Worm (Caenorhabditis elegans) whole organism, L4 larva: ENCODE data around the gene Y51A2B.6.
A peak's percentile ranks its signal among the peaks of the same experiment; 100 is the strongest.

Source experiments
- F10B5.3 ChIP-seq: sonication (generic microtip); optimal IDR thresholded peaks from 2 replicates; lab custom pipeline; 2016; ENCODE audit warnings: mild to moderate bottlenecking, missing genetic modification characterization, missing compliant biosample characterization
- F26F4.8 ChIP-seq: fragments of 200-800 bp; sonication (Bioruptor generic); conservative IDR thresholded peaks from 2 replicates; pipeline ENCODE4 v1.3.6; 2022; ENCODE audit warnings: missing genetic modification characterization, missing compliant biosample characterization
- F37D6.2 ChIP-seq: sonication (generic microtip); optimal IDR thresholded peaks from 2 replicates; lab custom pipeline; 2016; ENCODE audit warnings: mild to moderate bottlenecking, missing genetic modification characterization, missing compliant biosample characterization
- F49E8.2 ChIP-seq: sonication (generic microtip); optimal IDR thresholded peaks from 2 replicates; lab custom pipeline; 2016; ENCODE audit warnings: missing compliant biosample characterization, mild to moderate bottlenecking, missing genetic modification characterization, borderline replicate concordance
- Y105C5A.15 ChIP-seq: fragments of 200-800 bp; sonication (Bioruptor generic); IDR thresholded peaks from 2 replicates; pipeline ENCODE4 v1.3.6; 2022; ENCODE audit warnings: missing genetic modification characterization, missing compliant biosample characterization
- Y48G9A.11 ChIP-seq: fragments of 200-800 bp; sonication (Bioruptor generic); IDR thresholded peaks from 2 replicates; pipeline ENCODE4 v1.3.6; 2022; ENCODE audit warnings: missing genetic modification reagents, missing genetic modification characterization, missing compliant biosample characterization
- Y5F2A.4 ChIP-seq: fragments of 200-800 bp; sonication (Bioruptor generic); optimal IDR thresholded peaks from 2 replicates; lab custom pipeline; 2018; ENCODE audit warnings: mild to moderate bottlenecking, missing genetic modification characterization, missing compliant biosample characterization
- ZK337.2 ChIP-seq: fragments of 200-800 bp; sonication (Bioruptor generic); IDR thresholded peaks from 2 replicates; pipeline ENCODE4 v1.3.6; 2022; ENCODE audit warnings: missing genetic modification reagents, missing genetic modification characterization, missing compliant biosample characterization
- aha-1 ChIP-seq: fragments of 150-350 bp; peaks from one replicate; lab custom pipeline; 2014; ENCODE audit warnings: missing biosample characterization, missing genetic modification characterization
- aly-2 ChIP-seq: sonication (generic microtip); optimal IDR thresholded peaks from 2 replicates; lab custom pipeline; 2018; ENCODE audit warnings: missing biosample characterization, missing genetic modification characterization
- arid-1 ChIP-seq: fragments of 200-800 bp; sonication (Bioruptor generic); conservative IDR thresholded peaks from 2 replicates; pipeline ENCODE4 v1.3.6; 2022; ENCODE audit warnings: missing genetic modification reagents, missing genetic modification characterization, missing compliant biosample characterization
- ceh-20 ChIP-seq: fragments of 200-800 bp; sonication (Bioruptor generic); IDR thresholded peaks from 2 replicates; pipeline ENCODE4 v1.3.6; 2022; ENCODE audit warnings: missing genetic modification reagents, missing genetic modification characterization, missing compliant biosample characterization
- ceh-44 ChIP-seq: fragments of 200-800 bp; sonication (Bioruptor generic); IDR thresholded peaks from 2 replicates; pipeline ENCODE4 v1.3.6; 2022; ENCODE audit warnings: missing genetic modification reagents, missing genetic modification characterization, missing compliant biosample characterization
- daf-16 ChIP-seq, 3 experiments: sonication (generic microtip); optimal IDR thresholded peaks; 2 replicates each; lab custom pipeline; 2016 to 2017; ENCODE audit warnings: missing genetic modification characterization in 3 of 3, missing genetic modification reagents in 3 of 3, mild to moderate bottlenecking in 2 of 3, missing compliant biosample characterization in 2 of 3, missing biosample characterization in 1 of 3, moderate library complexity in 1 of 3
- daf-19 ChIP-seq: fragments of 200-800 bp; sonication (Bioruptor generic); conservative IDR thresholded peaks from 2 replicates; pipeline ENCODE4 v1.3.6; 2022; ENCODE audit warnings: missing genetic modification characterization, missing compliant biosample characterization
- dmd-8 ChIP-seq: fragments of 200-800 bp; sonication (Bioruptor generic); IDR thresholded peaks from 2 replicates; pipeline ENCODE4 v1.3.6; 2022; ENCODE audit warnings: missing genetic modification characterization, missing compliant biosample characterization
- dmd-9 ChIP-seq: fragments of 200-800 bp; sonication (Bioruptor generic); IDR thresholded peaks from 2 replicates; pipeline ENCODE4 v1.3.6; 2022; ENCODE audit warnings: missing genetic modification reagents, missing genetic modification characterization, missing compliant biosample characterization
- dpl-1 ChIP-seq: fragments of 150-350 bp; optimal IDR thresholded peaks from 2 replicates; lab custom pipeline; 2014; ENCODE audit warnings: missing biosample characterization, missing genetic modification reagents, missing genetic modification characterization
- duxl-1 ChIP-seq: sonication (generic microtip); optimal IDR thresholded peaks from 2 replicates; lab custom pipeline; 2016; ENCODE audit warnings: mild to moderate bottlenecking, missing genetic modification characterization, moderate library complexity, missing compliant biosample characterization; ENCODE audit not compliant: poor library complexity
- dve-1 ChIP-seq: sonication (generic microtip); optimal IDR thresholded peaks from 2 replicates; lab custom pipeline; 2017; ENCODE audit warnings: antibody characterized with exemption, mild to moderate bottlenecking, missing genetic modification characterization, missing compliant biosample characterization; ENCODE audit not compliant: insufficient read depth
- egl-43 ChIP-seq: fragments of 200-800 bp; sonication (Bioruptor generic); IDR thresholded peaks from 2 replicates; pipeline ENCODE4 v1.3.6; 2022; ENCODE audit warnings: missing genetic modification reagents, missing genetic modification characterization, missing compliant biosample characterization
- hlh-11 ChIP-seq: fragments of 200-800 bp; sonication (Bioruptor generic); optimal IDR thresholded peaks from 2 replicates; lab custom pipeline; 2018; ENCODE audit warnings: mild to moderate bottlenecking, missing genetic modification characterization, missing compliant biosample characterization
- hmg-1.1 ChIP-seq: fragments of 200-800 bp; sonication (Bioruptor generic); IDR thresholded peaks from 2 replicates; pipeline ENCODE4 v1.3.6; 2022; ENCODE audit warnings: missing genetic modification reagents, missing genetic modification characterization, missing compliant biosample characterization
- lim-7 ChIP-seq: fragments of 200-800 bp; sonication (Bioruptor generic); IDR thresholded peaks from 2 replicates; pipeline ENCODE4 v1.3.6; 2022; ENCODE audit warnings: missing genetic modification characterization, missing compliant biosample characterization
- lin-1 ChIP-seq: fragments of 200-800 bp; sonication (Bioruptor generic); IDR thresholded peaks from 2 replicates; pipeline ENCODE4 v1.3.6; 2022; ENCODE audit warnings: missing genetic modification reagents, missing genetic modification characterization, missing compliant biosample characterization
- lin-39 ChIP-seq: fragments of 150-350 bp; optimal IDR thresholded peaks from 2 replicates; lab custom pipeline; 2014; ENCODE audit warnings: missing biosample characterization, missing genetic modification reagents, missing genetic modification characterization
- lsy-2 ChIP-seq, 2 experiments: fragments of 150-350 bp in 1 of 2; sonication (generic microtip) in 1 of 2; optimal IDR thresholded peaks; 2 replicates each; lab custom pipeline; 2014 to 2017; ENCODE audit warnings: missing biosample characterization in 2 of 2, missing genetic modification characterization in 2 of 2
- madf-5 ChIP-seq, 2 experiments: fragments of 200-800 bp; sonication (Bioruptor generic); IDR thresholded peaks; 2 replicates each; pipeline ENCODE4 v1.3.6; 2022; ENCODE audit warnings: missing compliant biosample characterization in 2 of 2, missing genetic modification characterization in 2 of 2
- nhr-10 ChIP-seq: fragments of 150-350 bp; optimal IDR thresholded peaks from 2 replicates; lab custom pipeline; 2014; ENCODE audit warnings: missing biosample characterization, missing genetic modification characterization
- nhr-11 ChIP-seq: fragments of 150-350 bp; optimal IDR thresholded peaks from 2 replicates; lab custom pipeline; 2014; ENCODE audit warnings: missing biosample characterization, missing genetic modification characterization
- nhr-25 ChIP-seq: sonication (generic microtip); optimal IDR thresholded peaks from 2 replicates; lab custom pipeline; 2017; ENCODE audit warnings: missing genetic modification characterization, mild to moderate bottlenecking, missing compliant biosample characterization, antibody characterized with exemption, moderate library complexity, borderline replicate concordance; ENCODE audit not compliant: insufficient read depth
- nhr-28 ChIP-seq: fragments of 150-350 bp; optimal IDR thresholded peaks from 2 replicates; lab custom pipeline; 2014; ENCODE audit warnings: missing biosample characterization, missing genetic modification characterization
- nhr-41 ChIP-seq: fragments of 200-800 bp; sonication (Bioruptor generic); IDR thresholded peaks from 2 replicates; pipeline ENCODE4 v1.3.6; 2022; ENCODE audit warnings: missing genetic modification reagents, missing genetic modification characterization, missing compliant biosample characterization
- nhr-42 ChIP-seq: fragments of 200-800 bp; sonication (Bioruptor generic); IDR thresholded peaks from 2 replicates; pipeline ENCODE4 v1.3.6; 2022; ENCODE audit warnings: missing genetic modification characterization, missing compliant biosample characterization
- nhr-76 ChIP-seq: fragments of 150-350 bp; optimal IDR thresholded peaks from 2 replicates; lab custom pipeline; 2014; ENCODE audit warnings: missing biosample characterization, missing genetic modification characterization
- nhr-77 ChIP-seq: fragments of 150-350 bp; optimal IDR thresholded peaks from 2 replicates; lab custom pipeline; 2014; ENCODE audit warnings: missing biosample characterization, missing genetic modification characterization
- php-3 ChIP-seq: fragments of 200-800 bp; sonication (Bioruptor generic); IDR thresholded peaks from 2 replicates; pipeline ENCODE4 v1.3.6; 2022; ENCODE audit warnings: missing genetic modification reagents, missing genetic modification characterization, missing compliant biosample characterization
- rbr-2 ChIP-seq: sonication (generic microtip); optimal IDR thresholded peaks from 2 replicates; lab custom pipeline; 2016; ENCODE audit warnings: missing genotype, missing genetic modification characterization, missing compliant biosample characterization
- set-16 ChIP-seq: fragments of 200-800 bp; sonication (Bioruptor generic); IDR thresholded peaks from 2 replicates; pipeline ENCODE4 v1.3.6; 2022; ENCODE audit warnings: missing genetic modification reagents, missing genetic modification characterization, missing compliant biosample characterization
- snpc-1.2 ChIP-seq: fragments of 200-800 bp; sonication (Bioruptor generic); IDR thresholded peaks from 2 replicates; pipeline ENCODE4 v1.3.6; 2022; ENCODE audit warnings: missing genetic modification reagents, missing genetic modification characterization, missing compliant biosample characterization
- tra-1 ChIP-seq: fragments of 200-800 bp; sonication (Bioruptor generic); IDR thresholded peaks from 2 replicates; pipeline ENCODE4 v1.3.6; 2022; ENCODE audit warnings: missing genetic modification reagents, missing genetic modification characterization, missing compliant biosample characterization
- unc-130 ChIP-seq: sonication (generic microtip); optimal IDR thresholded peaks from 2 replicates; lab custom pipeline; 2016; ENCODE audit warnings: missing genetic modification reagents, missing genetic modification characterization, missing compliant biosample characterization
- vab-7 ChIP-seq: fragments of 200-800 bp; sonication (Bioruptor generic); IDR thresholded peaks from 2 replicates; pipeline ENCODE4 v1.3.6; 2022; ENCODE audit warnings: missing genetic modification reagents, missing genetic modification characterization, missing compliant biosample characterization
- zag-1 ChIP-seq: fragments of 150-350 bp; optimal IDR thresholded peaks from 2 replicates; lab custom pipeline; 2014; ENCODE audit warnings: missing biosample characterization, missing genetic modification characterization
- zfp-2 ChIP-seq: sonication (generic microtip); optimal IDR thresholded peaks from 2 replicates; lab custom pipeline; 2016; ENCODE audit warnings: mild to moderate bottlenecking, missing genetic modification characterization, missing compliant biosample characterization
- zfp-3 ChIP-seq: fragments of 200-800 bp; sonication (Bioruptor generic); conservative IDR thresholded peaks from 2 replicates; pipeline ENCODE4 v1.3.6; 2022; ENCODE audit warnings: missing genetic modification reagents, missing genetic modification characterization, missing compliant biosample characterization
- zip-11 ChIP-seq: fragments of 200-800 bp; sonication (Bioruptor generic); IDR thresholded peaks from 2 replicates; pipeline ENCODE4 v1.3.6; 2022; ENCODE audit warnings: missing genetic modification characterization, missing compliant biosample characterization
- ztf-7 ChIP-seq: fragments of 150-350 bp; optimal IDR thresholded peaks from 2 replicates; lab custom pipeline; 2014; ENCODE audit warnings: missing biosample characterization, missing genetic modification characterization

Gene Y51A2B.6

DNA sequence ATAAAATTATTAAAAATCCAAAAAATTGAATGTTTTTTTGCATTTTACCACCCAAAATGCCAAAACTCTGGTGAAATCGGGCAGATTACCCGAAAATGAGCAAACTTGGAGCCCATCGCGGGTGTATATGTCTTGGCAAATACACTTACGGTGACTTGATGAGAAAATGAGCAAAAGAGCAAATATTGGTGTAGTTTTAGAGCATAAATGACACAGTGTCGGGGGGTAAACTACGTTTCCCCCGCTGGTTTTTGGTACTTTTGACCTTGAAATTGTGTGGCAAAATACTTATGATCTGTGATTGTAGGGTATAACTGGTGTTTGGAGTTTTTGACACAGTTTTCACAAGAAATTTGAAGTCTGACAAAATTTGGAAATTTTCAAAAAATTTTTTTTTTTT lies 18.8 kb upstream of the Y51A2B.6 start, which contains the start of gene ZK262.2:
Gene ZK262.2 (minus strand): TSS at position 101 of the 400 bp plus-strand sequence.
- TF ChIP-seq nhr-28 (tag; lab: Kevin White, UChicago) (peak; percentile 9), daf-16 (GFP tag; optimal IDR thresholded peaks at IDR 0.05; lab: Kevin White, UChicago) (no peak), daf-16 (tag; optimal IDR thresholded peaks at IDR 0.05; lab: Kevin White, UChicago) (no peak), zfp-2 (tag; lab: Kevin White, UChicago) (no peak), Y5F2A.4 (GFP tag; lab: Kevin White, UChicago) (no peak), nhr-42 (GFP tag; lab: Robert Waterston, UW) (no peak), aha-1 (no peak)

DNA sequence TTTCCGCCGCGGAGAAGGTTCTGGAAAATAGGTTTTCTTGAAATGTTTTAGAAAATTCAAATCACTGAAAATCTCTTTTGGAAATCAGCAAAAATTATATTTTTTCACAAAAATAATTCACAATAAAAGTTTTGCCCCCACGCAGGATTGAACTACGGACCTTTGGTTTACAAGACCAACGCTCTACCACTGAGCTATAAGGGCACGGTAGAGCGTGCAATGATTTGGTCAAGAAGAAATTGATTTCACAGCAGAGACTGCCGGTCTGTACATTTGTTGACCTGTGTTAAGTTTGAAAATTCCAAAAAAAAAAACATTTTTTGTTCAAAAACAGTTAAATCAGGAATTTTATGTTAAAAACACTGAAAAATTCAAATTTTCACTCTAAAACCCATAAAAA lies 18.2 kb upstream of the Y51A2B.6 start:
- TF ChIP-seq daf-19 (no peak), F49E8.2 (tag; lab: Kevin White, UChicago) (peak; percentile 10), vab-7 (GFP tag; lab: Robert Waterston, UW) (peak; percentile 65; the same call in 1 of the 2 replicates), F37D6.2 (tag; lab: Kevin White, UChicago) (no peak), unc-130 (GFP tag; lab: Kevin White, UChicago) (peak; percentile 38), zfp-3 (no peak), nhr-11 (tag; lab: Kevin White, UChicago) (no peak), ZK337.2 (0 out of 2 replicates have a peak, but pooled peaks have one; percentile 23), set-16 (GFP tag; lab: Robert Waterston, UW) (no peak), dpl-1 (GFP tag; lab: Kevin White, UChicago) (no peak), nhr-41 (GFP tag; lab: Robert Waterston, UW) (no peak), hmg-1.1 (GFP tag; lab: Robert Waterston, UW) (no peak), nhr-76 (tag; lab: Kevin White, UChicago) (no peak), lim-7 (GFP tag; lab: Robert Waterston, UW) (peak; percentile 79), nhr-25 (tag; lab: Kevin White, UChicago) (no peak), duxl-1 (peak; percentile 80), lsy-2 (tag; optimal IDR thresholded peaks at IDR 0.05; lab: Kevin White, UChicago) (no peak), Y48G9A.11 (GFP tag; lab: Robert Waterston, UW) (no peak), Y105C5A.15 (GFP tag; lab: Robert Waterston, UW) (peak; percentile 41; the same call in 1 of the 2 replicates), zip-11 (GFP tag; lab: Robert Waterston, UW) (no peak), nhr-77 (tag; lab: Kevin White, UChicago) (no peak), snpc-1.2 (peak; percentile 70), ceh-44 (GFP tag; lab: Robert Waterston, UW) (no peak), zag-1 (tag; lab: Kevin White, UChicago) (no peak), dmd-9 (GFP tag; lab: Robert Waterston, UW) (no peak), php-3 (GFP tag; lab: Robert Waterston, UW) (peak; percentile 20; the same call in 1 of the 2 replicates), madf-5 (GFP tag; IDR thresholded peaks at IDR 0.05; lab: Robert Waterston, UW) (peak in 1 of 2 experiments; percentile 57; a peak in 1 of 4 replicates), egl-43 (GFP tag; lab: Robert Waterston, UW) (peak; percentile 73), nhr-10 (tag; lab: Kevin White, UChicago) (no peak), F26F4.8 (GFP tag; lab: Robert Waterston, UW) (peak; percentile 59; the same call in 1 of the 2 replicates), daf-16 (GFP tag; optimal IDR thresholded peaks at IDR 0.05; lab: Kevin White, UChicago) (peak in 1 of 2 experiments; percentile 44), daf-16 (tag; optimal IDR thresholded peaks at IDR 0.05; lab: Kevin White, UChicago) (peak; percentile 54), aly-2 (tag; lab: Kevin White, UChicago) (no peak), tra-1 (GFP tag; lab: Robert Waterston, UW) (0 out of 2 replicates have a peak, but pooled peaks have one; percentile 26), lin-39 (tag; lab: Kevin White, UChicago) (no peak), hlh-11 (tag; lab: Kevin White, UChicago) (peak; percentile 0), ztf-7 (no peak), ceh-20 (GFP tag; lab: Robert Waterston, UW) (0 out of 2 replicates have a peak, but pooled peaks have one; percentile 40), rbr-2 (no peak), dve-1 (tag; lab: Kevin White, UChicago) (no peak), dmd-8 (GFP tag; lab: Robert Waterston, UW) (no peak), arid-1 (GFP tag; lab: Robert Waterston, UW) (no peak), lin-1 (0 out of 2 replicates have a peak, but pooled peaks have one; percentile 50), F10B5.3 (tag; lab: Kevin White, UChicago) (no peak)
